Worm (Caenorhabditis elegans) whole organism, L3 larva: ENCODE results near the gene twk-12.

ENCODE experiments used
- aly-2 ChIP-seq: fragments of 150-350 bp; optimal IDR thresholded peaks from 2 replicates; lab custom pipeline; 2014; ENCODE audit warnings: missing biosample characterization, missing genetic modification characterization
- elt-2 ChIP-seq: sonication (generic microtip); optimal IDR thresholded peaks from 2 replicates; lab custom pipeline; 2016; ENCODE audit warnings: missing genetic modification reagents, mild to moderate bottlenecking, missing genetic modification characterization, missing compliant biosample characterization
- hmg-11 ChIP-seq: sonication (generic microtip); optimal IDR thresholded peaks from 2 replicates; lab custom pipeline; 2016; ENCODE audit warnings: missing genetic modification characterization, missing compliant biosample characterization
- jun-1 ChIP-seq: fragments of 150-350 bp; optimal IDR thresholded peaks from 2 replicates; lab custom pipeline; 2014; ENCODE audit warnings: missing biosample characterization, missing genetic modification reagents, missing genetic modification characterization
- lin-39 ChIP-seq: fragments of 150-350 bp; optimal IDR thresholded peaks from 2 replicates; lab custom pipeline; 2018; ENCODE audit warnings: missing biosample characterization, missing genetic modification reagents, missing genetic modification characterization
- nfya-1 ChIP-seq: sonication (generic microtip); optimal IDR thresholded peaks from 2 replicates; lab custom pipeline; 2017; ENCODE audit warnings: missing genetic modification characterization, mild to moderate bottlenecking, missing compliant biosample characterization, antibody characterized with exemption, moderate library complexity; ENCODE audit not compliant: insufficient read depth
- nhr-23 ChIP-seq: fragments of 150-350 bp; optimal IDR thresholded peaks from 2 replicates; lab custom pipeline; 2014; ENCODE audit warnings: missing biosample characterization, missing genetic modification reagents, missing genetic modification characterization
- nhr-43 ChIP-seq: sonication (generic microtip); optimal IDR thresholded peaks from 2 replicates; lab custom pipeline; 2016; ENCODE audit warnings: mild to moderate bottlenecking, missing genetic modification characterization, missing compliant biosample characterization; ENCODE audit not compliant: poor library complexity, severe bottlenecking
- tbx-2 ChIP-seq: sonication (generic microtip); optimal IDR thresholded peaks from 2 replicates; lab custom pipeline; 2016; ENCODE audit warnings: mild to moderate bottlenecking, missing genetic modification characterization, missing compliant biosample characterization
- unc-62 ChIP-seq: fragments of 150-350 bp; sonication (generic microtip); optimal IDR thresholded peaks from 4 replicates; lab custom pipeline; 2014; ENCODE audit warnings: missing biosample characterization, missing genetic modification reagents, missing genetic modification characterization
- ztf-11 ChIP-seq: fragments of 150-350 bp; optimal IDR thresholded peaks from 2 replicates; lab custom pipeline; 2014; ENCODE audit warnings: missing biosample characterization, missing genetic modification characterization

Gene twk-12

DNA sequence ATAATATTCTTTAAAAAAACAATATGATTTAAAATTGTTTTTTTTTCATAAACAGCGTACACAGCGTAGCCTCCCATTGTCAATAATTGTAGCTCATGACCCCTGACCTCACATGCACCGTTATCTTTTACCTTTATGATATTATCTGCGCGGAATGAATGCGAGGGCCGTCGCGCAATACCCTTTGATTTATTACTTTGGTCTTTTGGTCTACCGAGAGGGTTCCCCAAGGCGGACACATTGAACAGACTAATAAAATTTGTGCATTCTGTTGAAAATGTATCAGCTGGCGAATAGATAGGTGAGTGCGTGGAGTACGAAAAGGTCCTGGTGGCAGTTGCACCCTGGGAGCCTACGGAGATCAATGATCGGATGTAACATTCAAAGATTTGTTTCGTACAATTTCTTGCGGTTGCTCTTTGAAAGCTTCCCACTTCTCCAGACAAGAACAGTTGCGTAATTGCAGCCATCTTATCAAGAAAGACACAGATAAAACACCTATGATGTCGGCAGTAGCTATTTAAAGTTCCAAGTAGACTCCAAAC is 53.0 kb downstream of the twk-12 start:
- TF ChIP-seq jun-1 (tag; lab: Kevin White, UChicago) (peak; percentile 5), elt-2 (tag; lab: Kevin White, UChicago) (peak; percentile 24), nhr-43 (tag; lab: Kevin White, UChicago) (peak; percentile 4), nfya-1 (tag; lab: Kevin White, UChicago) (no peak), aly-2 (no peak), unc-62 (no peak), hmg-11 (tag; lab: Kevin White, UChicago) (no peak), tbx-2 (tag; lab: Kevin White, UChicago) (no peak), nhr-23 (tag; lab: Kevin White, UChicago) (no peak), ztf-11 (tag; lab: Kevin White, UChicago) (no peak), lin-39 (peak; percentile 49)
